Worm (Caenorhabditis elegans): ENCODE results near the gene F01F1.11.

Gene F01F1.11

DNA sequence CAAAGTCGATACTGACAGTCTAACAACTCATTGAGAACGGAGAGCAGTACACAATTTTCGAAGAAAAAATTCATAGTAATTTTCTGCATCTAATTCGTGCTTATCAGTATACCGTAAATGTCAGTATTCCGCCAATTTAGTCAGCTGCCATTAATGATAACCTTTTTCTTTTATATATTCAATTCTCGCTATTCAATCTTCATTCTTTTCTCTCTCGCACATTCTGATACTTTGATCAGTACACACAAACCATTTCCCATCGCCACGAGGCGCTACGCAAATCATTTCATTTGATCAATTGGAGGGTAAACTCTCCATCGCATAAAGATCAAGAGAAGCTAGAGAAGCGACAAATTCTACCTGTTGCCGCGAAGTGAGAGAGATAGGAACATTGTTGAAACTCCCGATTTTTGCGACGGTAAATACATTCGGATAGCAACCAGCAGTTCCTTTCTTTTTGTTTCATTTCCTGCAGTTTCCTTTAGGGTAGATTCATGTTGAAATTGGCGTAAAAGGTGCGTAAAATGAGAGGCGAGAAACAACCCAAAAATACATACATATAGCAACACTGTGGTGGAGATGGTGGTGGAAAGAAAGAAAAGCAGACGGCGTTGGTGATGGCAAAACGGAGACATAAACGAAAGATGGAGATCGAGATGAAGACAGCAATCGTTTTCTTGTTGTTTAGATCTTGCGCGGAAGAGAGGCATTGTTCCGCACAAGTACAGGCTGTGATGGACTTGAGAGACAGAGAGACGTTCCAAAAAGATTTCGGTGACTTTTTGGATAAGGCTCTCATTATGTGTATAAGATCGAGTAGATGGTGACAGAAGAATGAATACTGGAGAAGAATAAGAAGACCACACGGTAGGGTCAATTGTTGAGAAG, 33.3 kb downstream of the F01F1.11 start:
- no peak for TF ChIP-seq ztf-4 (tag; optimal IDR thresholded peaks at IDR 0.05)
- TF ChIP-seq tbx-2 (tag; optimal IDR thresholded peaks at IDR 0.05): peak; percentile 66
- peak; percentile 66 for TF ChIP-seq nhr-77 (tag; optimal IDR thresholded peaks at IDR 0.05)
- TF ChIP-seq nhr-19 (GFP tag; conservative IDR thresholded peaks at IDR 0.05): peak; percentile 46
- TF ChIP-seq nhr-20 (tag; optimal IDR thresholded peaks at IDR 0.05): peak; percentile 71
- peak in 5 of 6 experiments; percentile 14 to 76 (median 54) for TF ChIP-seq elt-3 (tag; optimal IDR thresholded peaks at IDR 0.05)
- TF ChIP-seq C16A3.4 (tag; optimal IDR thresholded peaks at IDR 0.05): peak; percentile 52
- peak in 1 of 2 experiments; percentile 61 for TF ChIP-seq lin-35 (GFP tag; optimal IDR thresholded peaks at IDR 0.05)
- TF ChIP-seq xbp-1 (tag; optimal IDR thresholded peaks at IDR 0.05): no peak
- TF ChIP-seq zip-4 (GFP tag; optimal IDR thresholded peaks at IDR 0.05): no peak
- peak; percentile 18 for TF ChIP-seq nhr-47 (tag; optimal IDR thresholded peaks at IDR 0.05)
- TF ChIP-seq jun-1 (tag; optimal IDR thresholded peaks at IDR 0.05): no peak
- TF ChIP-seq nhr-85 (tag): peak; percentile 79
- TF ChIP-seq ceh-82 (tag; optimal IDR thresholded peaks at IDR 0.05): peak in 1 of 3 experiments; percentile 18
- TF ChIP-seq skn-1 (tag; optimal IDR thresholded peaks at IDR 0.05): no peak
- no peak for TF ChIP-seq ztf-11 (tag; optimal IDR thresholded peaks at IDR 0.05)
- no peak for TF ChIP-seq alr-1 (tag; optimal IDR thresholded peaks at IDR 0.05; ENCODE audit: borderline replicate concordance)
- peak; percentile 83 for TF ChIP-seq blmp-1 (tag; optimal IDR thresholded peaks at IDR 0.05)
- TF ChIP-seq nhr-90 (tag; optimal IDR thresholded peaks at IDR 0.05; ENCODE audit: poor library complexity): peak; percentile 62
- peak in 1 of 2 experiments; percentile 84 for TF ChIP-seq mdl-1 (tag; optimal IDR thresholded peaks at IDR 0.05)
- peak; percentile 54 for TF ChIP-seq pax-3 (tag; optimal IDR thresholded peaks at IDR 0.05)
- TF ChIP-seq unc-130 (tag; optimal IDR thresholded peaks at IDR 0.05): peak; percentile 51
- no peak for TF ChIP-seq dsc-1 (tag; optimal IDR thresholded peaks at IDR 0.05)
- peak in 1 of 2 experiments; percentile 46 for TF ChIP-seq lsy-2 (tag; optimal IDR thresholded peaks at IDR 0.05)
- TF ChIP-seq fos-1 (tag; optimal IDR thresholded peaks at IDR 0.05): no peak
- no peak for TF ChIP-seq grh-1 (GFP tag; IDR thresholded peaks at IDR 0.05)
- peak; percentile 76 for TF ChIP-seq nhr-71 (tag; optimal IDR thresholded peaks at IDR 0.05)
- TF ChIP-seq elt-2 (tag; optimal IDR thresholded peaks at IDR 0.05): peak; percentile 74
- peak; percentile 72 for TF ChIP-seq lin-14 (GFP tag; optimal IDR thresholded peaks at IDR 0.05)
- TF ChIP-seq mep-1 (tag; optimal IDR thresholded peaks at IDR 0.05): peak; percentile 25
- TF ChIP-seq ama-1 (optimal IDR thresholded peaks at IDR 0.05): peak; percentile 70
- peak; percentile 66 for TF ChIP-seq snu-23 (GFP tag; optimal IDR thresholded peaks at IDR 0.05)
- TF ChIP-seq fkh-8 (tag; optimal IDR thresholded peaks at IDR 0.05): no peak
- TF ChIP-seq efl-1 (optimal IDR thresholded peaks at IDR 0.05): peak in 1 of 2 experiments; percentile 1
- TF ChIP-seq efl-1 (GFP tag; optimal IDR thresholded peaks at IDR 0.05 in 1 of 2): no peak

DNA sequence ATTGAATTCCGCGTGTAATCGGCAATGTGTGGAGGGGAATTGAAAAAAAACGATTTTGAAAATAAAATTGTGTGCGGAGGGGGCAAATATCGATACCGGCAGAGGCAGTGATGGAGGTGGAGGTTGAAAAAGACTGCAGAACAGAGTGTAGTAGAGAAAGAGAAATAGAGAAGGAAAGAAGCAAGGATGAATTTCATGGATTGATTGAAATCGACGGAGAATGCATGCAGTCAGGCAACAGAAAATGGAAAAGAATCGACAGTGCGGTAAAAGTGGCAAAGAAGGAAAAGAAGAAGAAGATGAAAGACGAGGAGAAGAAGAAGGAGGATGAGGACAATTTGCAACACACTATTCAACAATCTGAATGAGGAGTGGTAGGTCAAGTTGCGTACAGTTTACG, 34.9 kb downstream of the F01F1.11 start, which contains the start of gene W04D12.1:
Gene W04D12.1, plus strand, starts transcription at position 111 of the 400 bp plus-strand sequence.
- TF ChIP-seq tbx-2 (tag; optimal IDR thresholded peaks at IDR 0.05): no peak
- peak; percentile 94 for TF ChIP-seq blmp-1 (tag; optimal IDR thresholded peaks at IDR 0.05)
- no peak for TF ChIP-seq dsc-1 (tag; optimal IDR thresholded peaks at IDR 0.05)
- TF ChIP-seq lsy-2 (tag; optimal IDR thresholded peaks at IDR 0.05): peak in 1 of 2 experiments; percentile 24
- TF ChIP-seq efl-1 (optimal IDR thresholded peaks at IDR 0.05): peak in 1 of 2 experiments; percentile 11
- no peak for TF ChIP-seq efl-1 (GFP tag; optimal IDR thresholded peaks at IDR 0.05 in 1 of 2)
- peak; percentile 6 for TF ChIP-seq unc-130 (tag; optimal IDR thresholded peaks at IDR 0.05)
- peak; percentile 12 for TF ChIP-seq nhr-71 (tag; optimal IDR thresholded peaks at IDR 0.05)
- no peak for TF ChIP-seq egl-13 (tag; optimal IDR thresholded peaks at IDR 0.05)
- no peak for TF ChIP-seq nhr-28 (tag; optimal IDR thresholded peaks at IDR 0.05)
- peak; percentile 21 for TF ChIP-seq lin-14 (GFP tag; optimal IDR thresholded peaks at IDR 0.05)
- TF ChIP-seq zip-4 (GFP tag; optimal IDR thresholded peaks at IDR 0.05): no peak
- TF ChIP-seq nhr-11 (tag; optimal IDR thresholded peaks at IDR 0.05): no peak
- no peak for TF ChIP-seq lin-13 (GFP tag; optimal IDR thresholded peaks at IDR 0.05)
- TF ChIP-seq nhr-85 (tag): peak; percentile 72
- TF ChIP-seq nhr-20 (tag; optimal IDR thresholded peaks at IDR 0.05): peak; percentile 33
- TF ChIP-seq skn-1 (tag; optimal IDR thresholded peaks at IDR 0.05): peak; percentile 29
- peak; percentile 15 for TF ChIP-seq rnt-1 (tag; optimal IDR thresholded peaks at IDR 0.05)
- TF ChIP-seq isw-1 (GFP tag; IDR thresholded peaks at IDR 0.05): no peak
- TF ChIP-seq snu-23 (GFP tag; optimal IDR thresholded peaks at IDR 0.05): peak; percentile 20
- peak in 1 of 2 experiments; percentile 35 for TF ChIP-seq lin-35 (GFP tag; optimal IDR thresholded peaks at IDR 0.05)
- TF ChIP-seq aly-2 (tag; optimal IDR thresholded peaks at IDR 0.05): no peak
- no peak for TF ChIP-seq unc-30 (tag; optimal IDR thresholded peaks at IDR 0.05)
- peak; percentile 56 for TF ChIP-seq mep-1 (tag; optimal IDR thresholded peaks at IDR 0.05)
